Fruit fly (Drosophila melanogaster) Kc167 (cell line): ENCODE measurements around the gene CG5445.

Source experiments
- Sin3A ChIP-seq: fragments of >200 bp; optimal IDR thresholded peaks from 2 replicates; lab custom pipeline; 2018; ENCODE audit warnings: missing external identifiers
- psq ChIP-seq: fragments of >200 bp; optimal IDR thresholded peaks from 2 replicates; lab custom pipeline; 2017; ENCODE audit warnings: missing external identifiers
- ttk ChIP-seq: sonication (Bioruptor generic); optimal IDR thresholded peaks from 2 replicates; lab custom pipeline; 2017; ENCODE audit warnings: missing external identifiers

- TF ChIP-seq ttk (lab: Kevin White, UChicago) (no peak), Sin3A (lab: Kevin White, UChicago) (no peak), psq (lab: Kevin White, UChicago) (no peak)
Measured at dm6 chrX:17314213-17314612, 31.9 kb downstream of the CG5445 start, which contains the start of gene B-H2.
